Fruit fly (Drosophila melanogaster) whole organism, embryonic: ENCODE data around the gene CG9855.

Experiments used
- Ada2b ChIP-seq: fragments of 200-800 bp; sonication (Bioruptor generic); IDR thresholded peaks from 2 replicates; pipeline ENCODE4 v1.3.6; 2022; ENCODE audit warnings: missing biosample characterization, missing genetic modification characterization
- CG10462 ChIP-seq: fragments of 200-800 bp; sonication (Bioruptor generic); optimal IDR thresholded peaks from 2 replicates; lab custom pipeline; 2016; ENCODE audit warnings: missing biosample characterization, missing genetic modification characterization
- CG10959 ChIP-seq: fragments of 200-800 bp; sonication (Bioruptor generic); IDR thresholded peaks from 2 replicates; pipeline ENCODE4 v1.3.6; 2022; ENCODE audit warnings: missing biosample characterization, missing genetic modification characterization
- CG12299 ChIP-seq: fragments of 200-800 bp; sonication (Bioruptor generic); optimal IDR thresholded peaks from 2 replicates; lab custom pipeline; 2018; ENCODE audit warnings: missing biosample characterization, mild to moderate bottlenecking, missing genetic modification characterization
- CG13296 ChIP-seq: fragments of 200-800 bp; sonication (Bioruptor generic); optimal IDR thresholded peaks from 3 replicates; lab custom pipeline; 2018; ENCODE audit warnings: missing biosample characterization, mild to moderate bottlenecking, missing genetic modification characterization
- CG14050 ChIP-seq: fragments of 200-800 bp; sonication (Bioruptor generic); IDR thresholded peaks from 3 replicates; pipeline ENCODE4 v1.3.6; 2022; ENCODE audit warnings: missing biosample characterization, missing genetic modification characterization
- CG14441 ChIP-seq: fragments of 200-800 bp; sonication (Bioruptor generic); IDR thresholded peaks from 2 replicates; pipeline ENCODE4 v1.3.6; 2022; ENCODE audit warnings: missing biosample characterization, missing genetic modification characterization
- CG14667 ChIP-seq: fragments of 200-800 bp; sonication (Bioruptor generic); IDR thresholded peaks from 2 replicates; pipeline ENCODE4 v1.3.6; 2022; ENCODE audit warnings: missing biosample characterization, missing genetic modification characterization
- CG15073 ChIP-seq: fragments of 200-800 bp; sonication (Bioruptor generic); optimal IDR thresholded peaks from 2 replicates; lab custom pipeline; 2016; ENCODE audit warnings: missing biosample characterization, missing genetic modification characterization
- CG15514 ChIP-seq: fragments of 200-800 bp; sonication (Bioruptor generic); optimal IDR thresholded peaks from 3 replicates; lab custom pipeline; 2017; ENCODE audit warnings: missing biosample characterization, missing genetic modification characterization, mild to moderate bottlenecking, moderate library complexity, missing genetic modification reagents
- CG17361 ChIP-seq: fragments of 200-800 bp; sonication (Bioruptor generic); IDR thresholded peaks from 3 replicates; pipeline ENCODE4 v1.3.6; 2022; ENCODE audit warnings: missing biosample characterization, missing genetic modification characterization
- CG18599 ChIP-seq: fragments of 200-800 bp; sonication (Bioruptor generic); optimal IDR thresholded peaks from 3 replicates; lab custom pipeline; 2017; ENCODE audit warnings: missing biosample characterization, missing genetic modification characterization, mild to moderate bottlenecking, moderate library complexity, missing genetic modification reagents
- CG34422 ChIP-seq: fragments of 200-800 bp; sonication (Bioruptor generic); IDR thresholded peaks from 3 replicates; pipeline ENCODE4 v1.3.6; 2022; ENCODE audit warnings: missing biosample characterization, missing genetic modification characterization
- CG4360 ChIP-seq: fragments of 200-800 bp; sonication (Bioruptor generic); IDR thresholded peaks from 2 replicates; pipeline ENCODE4 v1.3.6; 2022; ENCODE audit warnings: missing biosample characterization, missing genetic modification characterization
- CG4617 ChIP-seq: fragments of 200-800 bp; sonication (Bioruptor generic); optimal IDR thresholded peaks from 3 replicates; lab custom pipeline; 2016; ENCODE audit warnings: missing biosample characterization, missing genetic modification characterization, borderline replicate concordance
- CG4820 ChIP-seq: fragments of 200-800 bp; sonication (Bioruptor generic); optimal IDR thresholded peaks from 3 replicates; lab custom pipeline; 2016; ENCODE audit warnings: missing biosample characterization, missing genetic modification characterization
- CG5180 ChIP-seq: fragments of 200-800 bp; sonication (Bioruptor generic); optimal IDR thresholded peaks from 3 replicates; lab custom pipeline; 2017; ENCODE audit warnings: missing biosample characterization, missing genetic modification characterization, mild to moderate bottlenecking, moderate library complexity, missing genetic modification reagents
- CG6654 ChIP-seq: fragments of 200-800 bp; sonication (Bioruptor generic); optimal IDR thresholded peaks from 2 replicates; lab custom pipeline; 2017; ENCODE audit warnings: missing biosample characterization, mild to moderate bottlenecking, missing genetic modification characterization
- CG6689 ChIP-seq: fragments of 200-800 bp; sonication (Bioruptor generic); IDR thresholded peaks from 2 replicates; pipeline ENCODE4 v1.3.6; 2022; ENCODE audit warnings: missing biosample characterization, missing genetic modification characterization
- CG7271 ChIP-seq: fragments of 200-800 bp; sonication (Bioruptor generic); optimal IDR thresholded peaks from 2 replicates; lab custom pipeline; 2018; ENCODE audit warnings: missing biosample characterization, mild to moderate bottlenecking, missing genetic modification characterization, moderate library complexity
- CG7556 ChIP-seq: fragments of 200-800 bp; sonication (Bioruptor generic); optimal IDR thresholded peaks from 2 replicates; lab custom pipeline; 2017; ENCODE audit warnings: missing biosample characterization, mild to moderate bottlenecking, missing genetic modification characterization
- CG8281 ChIP-seq: fragments of 200-800 bp; sonication (Bioruptor generic); optimal IDR thresholded peaks from 2 replicates; lab custom pipeline; 2018; ENCODE audit warnings: missing biosample characterization, mild to moderate bottlenecking, missing genetic modification characterization, moderate library complexity
- CG9797 ChIP-seq: fragments of 200-800 bp; sonication (Bioruptor generic); optimal IDR thresholded peaks from 3 replicates; lab custom pipeline; 2018; ENCODE audit warnings: missing biosample characterization, mild to moderate bottlenecking, missing genetic modification characterization
- Elba2 ChIP-seq: fragments of 200-800 bp; sonication (Bioruptor generic); optimal IDR thresholded peaks from 3 replicates; lab custom pipeline; 2016; ENCODE audit warnings: missing biosample characterization, missing genetic modification characterization
- Hr78 ChIP-seq, 2 experiments: fragments of 200-800 bp in 1 of 2; fragments of >200 bp in 1 of 2; sonication (Bioruptor generic) in 1 of 2; optimal IDR thresholded peaks; 2 replicates each; lab custom pipeline; 2017 to 2019; ENCODE audit warnings: missing biosample characterization in 2 of 2, missing genetic modification characterization in 2 of 2, mild to moderate bottlenecking in 1 of 2, moderate library complexity in 1 of 2
- Kr ChIP-seq: fragments of 200-800 bp; sonication (Bioruptor generic); optimal IDR thresholded peaks from 2 replicates; lab custom pipeline; 2017; ENCODE audit warnings: missing biosample characterization, mild to moderate bottlenecking, missing genetic modification characterization
- Mad ChIP-seq: fragments of 200-800 bp; sonication (Bioruptor generic); optimal IDR thresholded peaks from 2 replicates; lab custom pipeline; 2016; ENCODE audit warnings: missing biosample characterization, missing genetic modification characterization
- Med ChIP-seq: fragments of 200-800 bp; sonication (Bioruptor generic); peaks from one replicate; lab custom pipeline; 2016; ENCODE audit warnings: missing biosample characterization, missing genetic modification characterization, mild to moderate bottlenecking, inconsistent platforms, moderate library complexity
- Neu2 ChIP-seq: fragments of 200-800 bp; sonication (Bioruptor generic); optimal IDR thresholded peaks from 3 replicates; lab custom pipeline; 2016; ENCODE audit warnings: missing biosample characterization, missing genetic modification characterization, borderline replicate concordance
- Spps ChIP-seq: fragments of 200-800 bp; sonication (Bioruptor generic); optimal IDR thresholded peaks from 2 replicates; lab custom pipeline; 2018; ENCODE audit warnings: missing biosample characterization, mild to moderate bottlenecking, missing genetic modification characterization
- Sry-δ ChIP-seq: fragments of 200-800 bp; sonication (Bioruptor generic); optimal IDR thresholded peaks from 2 replicates; lab custom pipeline; 2016; ENCODE audit warnings: missing biosample characterization, missing genetic modification characterization
- cad ChIP-seq: fragments of >200 bp; optimal IDR thresholded peaks from 2 replicates; lab custom pipeline; 2017; ENCODE audit warnings: missing biosample characterization, missing genetic modification characterization
- chinmo ChIP-seq: fragments of 200-800 bp; sonication (Bioruptor generic); IDR thresholded peaks from 4 replicates; pipeline ENCODE4 v1.3.6; 2022; ENCODE audit warnings: missing biosample characterization, missing genetic modification characterization; ENCODE audit not compliant: partially characterized antibody
- cwo ChIP-seq: fragments of 200-800 bp; sonication (Bioruptor generic); optimal IDR thresholded peaks from 3 replicates; lab custom pipeline; 2017; ENCODE audit warnings: missing biosample characterization, missing genetic modification characterization, mild to moderate bottlenecking, moderate library complexity, missing genetic modification reagents
- ewg ChIP-seq: fragments of 200-800 bp; sonication (Bioruptor generic); optimal IDR thresholded peaks from 3 replicates; lab custom pipeline; 2017; ENCODE audit warnings: mild to moderate bottlenecking, missing biosample characterization, missing genetic modification reagents, missing genetic modification characterization
- fd3F ChIP-seq: fragments of 200-800 bp; sonication (Bioruptor generic); optimal IDR thresholded peaks from 2 replicates; lab custom pipeline; 2018; ENCODE audit warnings: missing biosample characterization, mild to moderate bottlenecking, missing genetic modification characterization, moderate library complexity
- gsb ChIP-seq: fragments of 200-800 bp; sonication (Bioruptor generic); IDR thresholded peaks from 2 replicates; pipeline ENCODE4 v1.3.6; 2022; ENCODE audit warnings: missing biosample characterization, missing genetic modification characterization
- gt ChIP-seq: fragments of 200-800 bp; sonication (Bioruptor generic); IDR thresholded peaks from 2 replicates; pipeline ENCODE4 v1.3.6; 2022; ENCODE audit warnings: missing biosample characterization, missing genetic modification characterization
- hkb ChIP-seq, 2 experiments: fragments of 200-800 bp in 1 of 2; fragments of >200 bp in 1 of 2; sonication (Bioruptor generic) in 1 of 2; IDR thresholded peaks in 1 of 2; optimal IDR thresholded peaks in 1 of 2; 2 replicates each; pipeline versions ENCODE4 v1.3.6 to Lab custom; 2017 to 2022; ENCODE audit warnings: missing biosample characterization in 1 of 2, missing genetic modification characterization in 1 of 2
- hth ChIP-seq: fragments of >200 bp; optimal IDR thresholded peaks from 2 replicates; lab custom pipeline; 2017; ENCODE audit warnings: inconsistent platforms
- mirr ChIP-seq: fragments of 200-800 bp; sonication (Bioruptor generic); optimal IDR thresholded peaks from 3 replicates; lab custom pipeline; 2018; ENCODE audit warnings: missing biosample characterization, mild to moderate bottlenecking, missing genetic modification characterization
- nerfin-2 ChIP-seq: fragments of 200-800 bp; sonication (Bioruptor generic); IDR thresholded peaks from 2 replicates; pipeline ENCODE4 v1.3.6; 2022; ENCODE audit warnings: missing biosample characterization, missing genetic modification characterization; ENCODE audit not compliant: partially characterized antibody
- peb ChIP-seq: fragments of 200-800 bp; sonication (Bioruptor generic); IDR thresholded peaks from 2 replicates; pipeline ENCODE4 v1.3.6; 2022; ENCODE audit warnings: missing biosample characterization, missing genetic modification characterization
- sr ChIP-seq: fragments of 200-800 bp; sonication (Bioruptor generic); IDR thresholded peaks from 3 replicates; pipeline ENCODE4 v1.3.6; 2022; ENCODE audit warnings: missing biosample characterization, missing genetic modification characterization
- ssp ChIP-seq: fragments of 200-800 bp; sonication (Bioruptor generic); IDR thresholded peaks from 2 replicates; pipeline ENCODE4 v1.3.6; 2022; ENCODE audit warnings: missing biosample characterization, missing genetic modification characterization
- tio ChIP-seq: fragments of 200-800 bp; sonication (Bioruptor generic); optimal IDR thresholded peaks from 2 replicates; lab custom pipeline; 2017; ENCODE audit warnings: missing biosample characterization, missing genetic modification characterization, inconsistent platforms
- unpg ChIP-seq: fragments of 200-800 bp; sonication (Bioruptor generic); optimal IDR thresholded peaks from 3 replicates; lab custom pipeline; 2018; ENCODE audit warnings: missing biosample characterization, mild to moderate bottlenecking, missing genetic modification characterization, moderate library complexity
- vvl ChIP-seq: fragments of 200-800 bp; sonication (Bioruptor generic); IDR thresholded peaks from 2 replicates; pipeline ENCODE4 v1.3.6; 2022; ENCODE audit warnings: missing biosample characterization, missing genetic modification characterization

The CG9855 gene

dm6 chr3R:4402884-4403705, 5.4 kb upstream of the CG9855 start, which contains the start of gene lost (continued):
- TF ChIP-seq hkb (optimal IDR thresholded peaks at IDR 0.05; lab: Kevin White, UChicago) = no peak
- no peak for TF ChIP-seq hkb (GFP tag; IDR thresholded peaks at IDR 0.05; lab: Robert Waterston, UW)
- TF ChIP-seq gt (GFP tag; lab: Robert Waterston, UW) = no peak
- TF ChIP-seq fd3F (GFP tag; lab: Kevin White, UChicago) = peak; percentile 54
- peak; percentile 52; the same call in 2 of the 3 replicates for TF ChIP-seq CG34422 (GFP tag; lab: Robert Waterston, UW)
- peak; percentile 85 for TF ChIP-seq Sry-δ (GFP tag; lab: Kevin White, UChicago)
- TF ChIP-seq ewg = peak; percentile 28
- no peak for TF ChIP-seq CG6654 (GFP tag; lab: Kevin White, UChicago)
- TF ChIP-seq CG10462 (GFP tag; lab: Kevin White, UChicago) = no peak
- TF ChIP-seq ssp (GFP tag; lab: Robert Waterston, UW) = peak; percentile 89
- TF ChIP-seq vvl (GFP tag; lab: Robert Waterston, UW) = peak; percentile 56
- TF ChIP-seq CG15073 (GFP tag; lab: Kevin White, UChicago) = no peak
- TF ChIP-seq Ada2b (GFP tag; lab: Robert Waterston, UW) = no peak
- TF ChIP-seq CG14050 (GFP tag; lab: Robert Waterston, UW) = no peak
- no peak for TF ChIP-seq peb (GFP tag; lab: Robert Waterston, UW)
- peak; percentile 61 for TF ChIP-seq CG5180
- TF ChIP-seq CG18599 = peak; percentile 15
- TF ChIP-seq cwo (GFP tag; lab: Kevin White, UChicago) = no peak
- TF ChIP-seq CG14441 (GFP tag; lab: Robert Waterston, UW) = 0 out of 2 replicates have a peak, but pooled peaks have one; percentile 8
- TF ChIP-seq sr (GFP tag; lab: Robert Waterston, UW) = 0 out of 3 replicates have a peak, but pooled peaks have one; percentile 8
- no peak for TF ChIP-seq CG4360 (GFP tag; lab: Robert Waterston, UW)
- TF ChIP-seq CG14667 (GFP tag; lab: Robert Waterston, UW) = no peak
- peak; percentile 99 for TF ChIP-seq chinmo (GFP tag; lab: Robert Waterston, UW)
- TF ChIP-seq unpg (GFP tag; lab: Kevin White, UChicago) = no peak
- TF ChIP-seq Mad = no peak
- peak; percentile 87 for TF ChIP-seq Med
- peak; percentile 19 for TF ChIP-seq mirr (GFP tag; lab: Kevin White, UChicago)
- TF ChIP-seq CG12299 (tag; lab: Kevin White, UChicago) = no peak
- no peak for TF ChIP-seq Kr
- TF ChIP-seq cad (GFP tag; lab: Kevin White, UChicago) = no peak
- peak; percentile 39 for TF ChIP-seq CG13296 (GFP tag; lab: Kevin White, UChicago)
- no peak for TF ChIP-seq gsb (GFP tag; lab: Robert Waterston, UW)
- peak; percentile 97 for TF ChIP-seq nerfin-2 (GFP tag; lab: Robert Waterston, UW)
- TF ChIP-seq CG10959 (GFP tag; lab: Robert Waterston, UW) = no peak
- TF ChIP-seq CG4617 (GFP tag; lab: Kevin White, UChicago) = peak; percentile 28
- no peak for TF ChIP-seq hth (lab: Kevin White, UChicago)
- peak; percentile 44 for TF ChIP-seq CG9797 (GFP tag; lab: Kevin White, UChicago)
- TF ChIP-seq CG7271 (tag; lab: Kevin White, UChicago) = peak; percentile 28
- peak in 1 of 2 experiments; percentile 51 for TF ChIP-seq Hr78 (GFP tag; optimal IDR thresholded peaks at IDR 0.05; lab: Kevin White, UChicago)
- no peak for TF ChIP-seq CG4820 (GFP tag; lab: Kevin White, UChicago)
- peak; percentile 38; the same call in 1 of the 2 replicates for TF ChIP-seq CG6689 (GFP tag; lab: Robert Waterston, UW)
- no peak for TF ChIP-seq Neu2 (GFP tag; lab: Kevin White, UChicago)
- no peak for TF ChIP-seq Spps (tag; lab: Kevin White, UChicago)
- TF ChIP-seq Elba2 (GFP tag; lab: Kevin White, UChicago) = no peak
- TF ChIP-seq CG17361 (GFP tag; lab: Robert Waterston, UW) = peak; percentile 35; the same call in 1 of the 3 replicates
- TF ChIP-seq CG15514 = peak; percentile 75
- TF ChIP-seq CG8281 = no peak
- TF ChIP-seq tio (GFP tag; lab: Kevin White, UChicago) = no peak
- TF ChIP-seq CG7556 (GFP tag; lab: Kevin White, UChicago) = no peak
